Worm (Caenorhabditis elegans) whole organism, early embryonic: ENCODE results near the gene R04D3.4.

Experiments
- B0310.2 ChIP-seq: sonication (generic microtip); optimal IDR thresholded peaks from 2 replicates; lab custom pipeline; 2016; ENCODE audit warnings: mild to moderate bottlenecking, missing genetic modification characterization, missing compliant biosample characterization
- F13C5.2 ChIP-seq: sonication (generic microtip); optimal IDR thresholded peaks from 2 replicates; lab custom pipeline; 2017; ENCODE audit warnings: mild to moderate bottlenecking, missing genetic modification characterization, inconsistent platforms, missing compliant biosample characterization
- aly-1 ChIP-seq: sonication (generic microtip); optimal IDR thresholded peaks from 2 replicates; lab custom pipeline; 2016; ENCODE audit warnings: missing genetic modification characterization, missing compliant biosample characterization
- ama-1 ChIP-seq: fragments of 150-350 bp; optimal IDR thresholded peaks from 2 replicates; lab custom pipeline; 2014
- ceh-13 ChIP-seq: fragments of 200-800 bp; sonication (Bioruptor generic); optimal IDR thresholded peaks from 2 replicates; lab custom pipeline; 2018; ENCODE audit warnings: mild to moderate bottlenecking, missing genetic modification characterization, missing compliant biosample characterization
- ceh-36 ChIP-seq: sonication (generic microtip); optimal IDR thresholded peaks from 2 replicates; lab custom pipeline; 2016; ENCODE audit warnings: missing genetic modification characterization, inconsistent platforms, missing compliant biosample characterization
- ets-7 ChIP-seq: sonication (generic microtip); optimal IDR thresholded peaks from 2 replicates; lab custom pipeline; 2016; ENCODE audit warnings: missing genotype, missing genetic modification characterization, missing compliant biosample characterization
- flt-1 ChIP-seq: fragments of 200-800 bp; sonication (Bioruptor generic); IDR thresholded peaks from 2 replicates; pipeline ENCODE4 v1.3.6; 2022; ENCODE audit warnings: missing genetic modification characterization, missing compliant biosample characterization
- hmbx-1 ChIP-seq: sonication (generic microtip); optimal IDR thresholded peaks from 2 replicates; lab custom pipeline; 2016; ENCODE audit warnings: mild to moderate bottlenecking, missing genetic modification characterization, missing compliant biosample characterization
- hmg-4 ChIP-seq: fragments of 200-800 bp; sonication (Bioruptor generic); optimal IDR thresholded peaks from 2 replicates; lab custom pipeline; 2018; ENCODE audit warnings: mild to moderate bottlenecking, missing genetic modification characterization, missing compliant biosample characterization
- hnd-1 ChIP-seq: sonication (generic microtip); optimal IDR thresholded peaks from 2 replicates; lab custom pipeline; 2016; ENCODE audit warnings: missing genetic modification characterization, missing compliant biosample characterization
- pes-1 ChIP-seq: fragments of 200-800 bp; sonication (Bioruptor generic); IDR thresholded peaks from 2 replicates; pipeline ENCODE4 v1.3.6; 2022; ENCODE audit warnings: missing genetic modification reagents, missing genetic modification characterization, missing compliant biosample characterization
- scrt-1 ChIP-seq: fragments of 200-800 bp; sonication (Bioruptor generic); IDR thresholded peaks from 2 replicates; pipeline ENCODE4 v1.3.6; 2022; ENCODE audit warnings: missing genetic modification characterization, missing compliant biosample characterization
- sea-1 ChIP-seq: fragments of 200-800 bp; sonication (Bioruptor generic); conservative IDR thresholded peaks from 2 replicates; pipeline ENCODE4 v1.3.6; 2022; ENCODE audit warnings: missing genetic modification characterization, missing compliant biosample characterization
- tbx-11 ChIP-seq: fragments of 200-800 bp; sonication (Bioruptor generic); IDR thresholded peaks from 2 replicates; pipeline ENCODE4 v1.3.6; 2022; ENCODE audit warnings: missing genetic modification characterization, missing compliant biosample characterization
- tbx-37 ChIP-seq: fragments of 200-800 bp; sonication (Bioruptor generic); conservative IDR thresholded peaks from 2 replicates; pipeline ENCODE4 v1.3.6; 2022; ENCODE audit warnings: missing genetic modification reagents, missing genetic modification characterization, missing compliant biosample characterization
- tra-4 ChIP-seq: sonication (generic microtip); optimal IDR thresholded peaks from 2 replicates; lab custom pipeline; 2017; ENCODE audit warnings: missing genetic modification characterization, missing compliant biosample characterization

Gene R04D3.4

ce11 chrX:13311641-13312423 lies 23.2 kb upstream of the R04D3.4 start, which contains the start of gene F46G10.1:
F46G10.1 (minus strand) TSS chrX:13311755.
- TF ChIP-seq sea-1: no peak
- no peak for TF ChIP-seq scrt-1 (GFP tag; lab: Robert Waterston, UW)

- TF ChIP-seq scrt-1 (GFP tag; lab: Robert Waterston, UW): no peak
- TF ChIP-seq tbx-11 (GFP tag; lab: Robert Waterston, UW): no peak
- TF ChIP-seq F13C5.2 (tag; lab: Kevin White, UChicago): no peak
- TF ChIP-seq hnd-1: no peak
Observed at ce11 chrX:13310763-13311162, 22.1 kb upstream of the R04D3.4 start.

- TF ChIP-seq aly-1 (tag; lab: Kevin White, UChicago): no peak
- TF ChIP-seq hnd-1: no peak
- TF ChIP-seq tbx-37 (GFP tag; lab: Robert Waterston, UW): no peak
- no peak for TF ChIP-seq ceh-13 (GFP tag; lab: Kevin White, UChicago)
- TF ChIP-seq hmg-4 (GFP tag; lab: Kevin White, UChicago): no peak
- TF ChIP-seq ama-1 (lab: Kevin White, UChicago): no peak
- no peak for TF ChIP-seq flt-1 (GFP tag; lab: Robert Waterston, UW)
- no peak for TF ChIP-seq ets-7
- no peak for TF ChIP-seq scrt-1 (GFP tag; lab: Robert Waterston, UW)
- no peak for TF ChIP-seq hmbx-1
- no peak for TF ChIP-seq B0310.2 (tag; lab: Kevin White, UChicago)
- no peak for TF ChIP-seq tra-4 (tag; lab: Kevin White, UChicago)
- TF ChIP-seq pes-1 (GFP tag; lab: Robert Waterston, UW): no peak
- no peak for TF ChIP-seq ceh-36 (tag; lab: Kevin White, UChicago)
- TF ChIP-seq sea-1: no peak
- no peak for TF ChIP-seq F13C5.2 (tag; lab: Kevin White, UChicago)
- no peak for TF ChIP-seq tbx-11 (GFP tag; lab: Robert Waterston, UW)
Observed at ce11 chrX:13308745-13309144, 20.1 kb upstream of the R04D3.4 start, which contains the start of gene srxa-8. srxa-8 (minus strand) TSS chrX:13308845.

ce11 chrX:13307852-13308251 lies 19.2 kb upstream of the R04D3.4 start:
- TF ChIP-seq tbx-11 (GFP tag; lab: Robert Waterston, UW): no peak
- 0 out of 2 replicates have a peak, but pooled peaks have one; percentile 21 for TF ChIP-seq pes-1 (GFP tag; lab: Robert Waterston, UW)
- TF ChIP-seq aly-1 (tag; lab: Kevin White, UChicago): no peak

- TF ChIP-seq ama-1 (lab: Kevin White, UChicago): no peak
- peak; percentile 95 for TF ChIP-seq scrt-1 (GFP tag; lab: Robert Waterston, UW)
- peak; percentile 80 for TF ChIP-seq B0310.2 (tag; lab: Kevin White, UChicago)
- no peak for TF ChIP-seq hmg-4 (GFP tag; lab: Kevin White, UChicago)
- TF ChIP-seq hnd-1: peak; percentile 89
- TF ChIP-seq sea-1: peak; percentile 93
- peak; percentile 97 for TF ChIP-seq tbx-11 (GFP tag; lab: Robert Waterston, UW)
- peak; percentile 94 for TF ChIP-seq F13C5.2 (tag; lab: Kevin White, UChicago)
- TF ChIP-seq ets-7: peak; percentile 73
- TF ChIP-seq hmbx-1: peak; percentile 86
- TF ChIP-seq tbx-37 (GFP tag; lab: Robert Waterston, UW): peak; percentile 95
- TF ChIP-seq pes-1 (GFP tag; lab: Robert Waterston, UW): peak; percentile 95
- TF ChIP-seq tra-4 (tag; lab: Kevin White, UChicago): peak; percentile 90
- TF ChIP-seq aly-1 (tag; lab: Kevin White, UChicago): peak; percentile 85
- peak; percentile 94 for TF ChIP-seq ceh-36 (tag; lab: Kevin White, UChicago)
- TF ChIP-seq ceh-13 (GFP tag; lab: Kevin White, UChicago): peak; percentile 92
- peak; percentile 95 for TF ChIP-seq flt-1 (GFP tag; lab: Robert Waterston, UW)
Observed at ce11 chrX:13306869-13307446, 18.3 kb upstream of the R04D3.4 start.

DNA sequence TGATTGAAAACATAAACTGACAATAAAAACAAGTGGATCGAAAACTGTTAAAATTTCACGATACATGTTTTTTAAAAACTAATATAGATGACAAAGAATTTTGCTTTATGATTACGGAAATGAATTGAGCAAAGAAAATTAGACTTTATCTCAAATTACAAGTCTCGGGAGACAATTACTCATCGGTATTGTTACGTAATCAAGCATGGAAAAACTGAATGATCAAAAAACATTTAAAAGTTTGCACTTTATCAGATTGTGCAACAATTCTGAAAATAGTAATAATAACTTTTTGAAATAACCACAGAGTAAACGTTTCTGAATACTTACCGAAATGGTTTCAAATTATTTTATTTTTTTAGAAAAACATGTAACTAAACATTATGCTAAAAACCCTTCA lies 17.2 kb upstream of the R04D3.4 start, which contains the start of gene srd-43:
Gene srd-43, minus strand, starts transcription at position 66 of the 400 bp plus-strand sequence.
- TF ChIP-seq aly-1 (tag; lab: Kevin White, UChicago): no peak
- TF ChIP-seq hmbx-1: no peak
- no peak for TF ChIP-seq ceh-13 (GFP tag; lab: Kevin White, UChicago)
- no peak for TF ChIP-seq tbx-37 (GFP tag; lab: Robert Waterston, UW)
- no peak for TF ChIP-seq sea-1
- TF ChIP-seq F13C5.2 (tag; lab: Kevin White, UChicago): no peak
- no peak for TF ChIP-seq scrt-1 (GFP tag; lab: Robert Waterston, UW)
- no peak for TF ChIP-seq pes-1 (GFP tag; lab: Robert Waterston, UW)
- TF ChIP-seq hmg-4 (GFP tag; lab: Kevin White, UChicago): no peak
- TF ChIP-seq B0310.2 (tag; lab: Kevin White, UChicago): no peak
- TF ChIP-seq ceh-36 (tag; lab: Kevin White, UChicago): no peak
- TF ChIP-seq tra-4 (tag; lab: Kevin White, UChicago): no peak
- no peak for TF ChIP-seq ets-7
- no peak for TF ChIP-seq tbx-11 (GFP tag; lab: Robert Waterston, UW)
- TF ChIP-seq ama-1 (lab: Kevin White, UChicago): no peak

DNA sequence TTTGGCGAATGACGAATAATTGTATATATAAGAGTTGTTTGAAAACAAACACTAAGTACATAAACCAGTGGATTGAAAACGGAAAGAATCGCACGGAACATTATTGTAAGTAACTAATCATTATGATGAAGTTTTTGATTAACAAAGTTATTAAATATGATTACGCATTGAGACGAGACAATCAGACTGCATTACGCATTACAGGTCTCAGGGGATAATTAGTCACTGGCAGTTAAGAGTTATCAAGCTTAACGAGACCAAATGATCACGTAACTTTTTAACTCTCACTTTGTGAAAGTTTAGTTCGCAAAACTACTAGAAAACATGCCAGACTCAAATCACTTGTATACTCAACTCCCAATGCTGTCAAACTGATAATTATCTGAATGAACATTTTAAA lies 14.7 kb upstream of the R04D3.4 start, which contains the start of gene srd-42:
Gene srd-42, minus strand, starts transcription at position 101 of the 400 bp plus-strand sequence.
- TF ChIP-seq scrt-1 (GFP tag; lab: Robert Waterston, UW) (no peak), tbx-37 (GFP tag; lab: Robert Waterston, UW) (no peak), ets-7 (no peak), tbx-11 (GFP tag; lab: Robert Waterston, UW) (no peak)
